Worm (Caenorhabditis elegans): ENCODE results near the gene trmt-10C.2.

Gene trmt-10C.2

DNA sequence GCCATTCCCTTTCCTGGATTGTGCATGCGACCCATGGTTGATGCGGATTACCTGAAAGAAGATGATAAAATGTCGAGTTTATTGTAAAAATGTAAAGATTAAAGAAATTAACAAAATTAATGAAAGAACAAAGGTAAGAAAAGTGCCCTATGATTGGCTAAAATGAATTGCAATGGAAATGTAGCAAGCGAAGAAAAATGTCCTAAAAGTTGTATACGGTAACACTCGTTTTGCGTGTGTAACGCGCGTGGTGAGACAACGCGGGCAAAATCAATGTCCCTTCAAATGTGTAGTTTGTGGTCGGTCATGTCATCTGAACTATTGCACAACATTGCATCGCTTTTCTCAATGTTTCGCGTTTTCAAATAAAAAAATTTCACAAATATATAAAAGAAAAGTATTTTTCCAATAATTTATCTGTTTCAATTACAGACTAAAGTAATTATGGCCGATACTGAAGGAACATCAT is 28.9 kb downstream of the trmt-10C.2 start, which contains the start of the genes rps-13 and nfx-1 (continued):
- peak in 1 of 2 experiments; percentile 90 for TF ChIP-seq unc-62 (GFP tag; optimal IDR thresholded peaks at IDR 0.05 in 1 of 2)
- no peak for TF ChIP-seq unc-62 (tag; optimal IDR thresholded peaks at IDR 0.05)
- TF ChIP-seq mes-2 (tag; optimal IDR thresholded peaks at IDR 0.05; ENCODE audit: poor library complexity, severe bottlenecking): peak; percentile 82
- peak; percentile 54 for TF ChIP-seq unc-130 (GFP tag; optimal IDR thresholded peaks at IDR 0.05)
- peak; percentile 84 for TF ChIP-seq dve-1 (tag; optimal IDR thresholded peaks at IDR 0.05; ENCODE audit: insufficient read depth)
- TF ChIP-seq Y48G9A.11 (GFP tag; IDR thresholded peaks at IDR 0.05): no peak
- TF ChIP-seq pqm-1 (tag; optimal IDR thresholded peaks at IDR 0.05): peak; percentile 2

ce11 chrIII:6379129-6379528 is 33.0 kb downstream of the trmt-10C.2 start, which contains the start of gene C16A3.6:
C16A3.6 (plus strand) TSS chrIII:6379212.
- peak; percentile 1 for TF ChIP-seq aha-1 (tag)
- no peak for TF ChIP-seq daf-8 (GFP tag; IDR thresholded peaks at IDR 0.05)
- TF ChIP-seq snpc-1.2 (GFP tag; IDR thresholded peaks at IDR 0.05): no peak
- no peak for TF ChIP-seq egl-43 (GFP tag; IDR thresholded peaks at IDR 0.05)
- TF ChIP-seq lin-38 (GFP tag; IDR thresholded peaks at IDR 0.05): peak; percentile 66
- 0 out of 2 replicates have a peak, but pooled peaks have one; percentile 23 for TF ChIP-seq daf-19 (GFP tag; conservative IDR thresholded peaks at IDR 0.05)
- peak in 1 of 2 experiments; percentile 26 for TF ChIP-seq mdl-1 (tag; optimal IDR thresholded peaks at IDR 0.05)
- no peak for TF ChIP-seq attf-4 (tag; optimal IDR thresholded peaks at IDR 0.05)
- peak in 1 of 2 experiments; percentile 72 for TF ChIP-seq lsy-2 (tag; optimal IDR thresholded peaks at IDR 0.05)
- TF ChIP-seq ama-1 (optimal IDR thresholded peaks at IDR 0.05): peak; percentile 32
- TF ChIP-seq nhr-76 (tag; optimal IDR thresholded peaks at IDR 0.05): no peak
- peak; percentile 75 for TF ChIP-seq hlh-30 (tag; optimal IDR thresholded peaks at IDR 0.05; ENCODE audit: insufficient read depth)
- no peak for TF ChIP-seq nhr-28 (tag; optimal IDR thresholded peaks at IDR 0.05)
- TF ChIP-seq zip-2 (tag; optimal IDR thresholded peaks at IDR 0.05): no peak
- TF ChIP-seq lin-15B (tag; optimal IDR thresholded peaks at IDR 0.05): no peak
- 0 out of 2 replicates have a peak, but pooled peaks have one; percentile 33 for TF ChIP-seq arid-1 (GFP tag; conservative IDR thresholded peaks at IDR 0.05)
- TF ChIP-seq nhr-48 (tag; optimal IDR thresholded peaks at IDR 0.05): peak; percentile 3
- TF ChIP-seq dmd-8 (GFP tag; IDR thresholded peaks at IDR 0.05): no peak
- TF ChIP-seq mes-2 (tag; optimal IDR thresholded peaks at IDR 0.05; ENCODE audit: poor library complexity, severe bottlenecking): peak; percentile 72
- TF ChIP-seq nhr-41 (GFP tag; IDR thresholded peaks at IDR 0.05): no peak
- no peak for TF ChIP-seq ZK337.2 (GFP tag; IDR thresholded peaks at IDR 0.05)
- TF ChIP-seq unc-62 (GFP tag; optimal IDR thresholded peaks at IDR 0.05 in 1 of 2): peak in 1 of 2 experiments; percentile 71
- no peak for TF ChIP-seq unc-62 (tag; optimal IDR thresholded peaks at IDR 0.05)
- no peak for TF ChIP-seq nhr-42 (GFP tag; IDR thresholded peaks at IDR 0.05)
- TF ChIP-seq ceh-62 (tag; optimal IDR thresholded peaks at IDR 0.05): no peak
- no peak for TF ChIP-seq hlh-11 (tag; optimal IDR thresholded peaks at IDR 0.05)
- TF ChIP-seq zag-1 (tag; optimal IDR thresholded peaks at IDR 0.05): no peak
- TF ChIP-seq D1046.2 (GFP tag; IDR thresholded peaks at IDR 0.05): no peak
- no peak for TF ChIP-seq daf-12 (tag; optimal IDR thresholded peaks at IDR 0.05)
- TF ChIP-seq T26A8.4 (GFP tag; IDR thresholded peaks at IDR 0.05): 0 out of 2 replicates have a peak, but pooled peaks have one; percentile 31
- TF ChIP-seq lin-29 (GFP tag; IDR thresholded peaks at IDR 0.05): no peak
- no peak for TF ChIP-seq dpl-1 (GFP tag; optimal IDR thresholded peaks at IDR 0.05)
- peak; percentile 22 for TF ChIP-seq mep-1 (tag; optimal IDR thresholded peaks at IDR 0.05)
- no peak for TF ChIP-seq daf-16 (GFP tag; optimal IDR thresholded peaks at IDR 0.05)
- peak; percentile 15 for TF ChIP-seq daf-16 (tag; optimal IDR thresholded peaks at IDR 0.05)
- no peak for TF ChIP-seq F44E2.7 (GFP tag; IDR thresholded peaks at IDR 0.05)
- no peak for TF ChIP-seq skn-1 (tag; optimal IDR thresholded peaks at IDR 0.05)
- TF ChIP-seq dve-1 (tag; optimal IDR thresholded peaks at IDR 0.05; ENCODE audit: insufficient read depth): peak; percentile 4
- TF ChIP-seq hmg-1.1 (GFP tag; IDR thresholded peaks at IDR 0.05): peak; percentile 54

Measured in whole organism, L4 larva.